Worm (Caenorhabditis elegans) whole organism, early embryonic: Measurements from ENCODE around the gene T07F10.5.

ENCODE experiments used
- F13C5.2 ChIP-seq: sonication (generic microtip); optimal IDR thresholded peaks from 2 replicates; lab custom pipeline; 2017; ENCODE audit warnings: mild to moderate bottlenecking, missing genetic modification characterization, inconsistent platforms, missing compliant biosample characterization
- ama-1 ChIP-seq: fragments of 150-350 bp; optimal IDR thresholded peaks from 2 replicates; lab custom pipeline; 2014
- hmg-4 ChIP-seq: fragments of 200-800 bp; sonication (Bioruptor generic); optimal IDR thresholded peaks from 2 replicates; lab custom pipeline; 2018; ENCODE audit warnings: mild to moderate bottlenecking, missing genetic modification characterization, missing compliant biosample characterization
- hnd-1 ChIP-seq: sonication (generic microtip); optimal IDR thresholded peaks from 2 replicates; lab custom pipeline; 2016; ENCODE audit warnings: missing genetic modification characterization, missing compliant biosample characterization
- sea-1 ChIP-seq: fragments of 200-800 bp; sonication (Bioruptor generic); conservative IDR thresholded peaks from 2 replicates; pipeline ENCODE4 v1.3.6; 2022; ENCODE audit warnings: missing genetic modification characterization, missing compliant biosample characterization

DNA sequence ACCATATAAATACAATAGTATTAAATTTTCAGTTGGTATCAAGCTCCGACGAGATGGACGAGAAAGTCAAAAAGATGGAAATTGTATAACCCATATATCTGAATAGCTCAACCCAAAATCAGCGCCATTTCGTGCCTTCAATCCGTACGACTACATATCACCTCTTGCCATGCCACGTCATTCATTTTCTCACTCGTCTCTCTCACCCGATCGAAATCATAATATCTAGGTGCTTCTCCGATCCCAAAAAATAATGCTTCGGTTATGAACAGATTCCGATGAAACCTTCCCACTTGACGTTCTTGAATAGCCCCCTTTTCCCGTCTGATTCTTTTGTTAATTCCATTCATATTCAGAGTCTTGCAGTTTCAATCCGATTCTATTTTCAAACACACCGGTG lies 15.7 kb downstream of the T07F10.5 start:
- TF ChIP-seq ama-1 (lab: Kevin White, UChicago) (no peak), sea-1 (no peak), hnd-1 (tag; lab: Kevin White, UChicago) (no peak), hmg-4 (GFP tag; lab: Kevin White, UChicago) (no peak), F13C5.2 (no peak)
